Worm (Caenorhabditis elegans): ENCODE results near the gene H03A11.2.

Gene H03A11.2

ce11 chrX:15233684-15234083 is 3.2 kb upstream of the H03A11.2 start:
- TF ChIP-seq nhr-120 (GFP tag; IDR thresholded peaks at IDR 0.05) (no peak), unc-62 (GFP tag; optimal IDR thresholded peaks at IDR 0.05) (no peak), attf-3 (GFP tag; conservative IDR thresholded peaks at IDR 0.05) (no peak), lin-40 (tag; optimal IDR thresholded peaks at IDR 0.05) (no peak), Y67H2A.10 (GFP tag; conservative IDR thresholded peaks at IDR 0.05) (no peak), ztf-26 (tag; optimal IDR thresholded peaks at IDR 0.05) (no peak), madf-6 (GFP tag; IDR thresholded peaks at IDR 0.05) (no peak)

ce11 chrX:15231800-15232199 is 1.4 kb upstream of the H03A11.2 start:
- no peak for TF ChIP-seq C17E4.6 (GFP tag; IDR thresholded peaks at IDR 0.05)
- no peak for TF ChIP-seq hsf-1 (GFP tag; IDR thresholded peaks at IDR 0.05)
- TF ChIP-seq hrde-1 (tag; optimal IDR thresholded peaks at IDR 0.05; ENCODE audit: borderline replicate concordance), result no peak
- TF ChIP-seq egrh-3 (GFP tag; IDR thresholded peaks at IDR 0.05), result no peak
- TF ChIP-seq snpc-1.1 (tag; optimal IDR thresholded peaks at IDR 0.05; ENCODE audit: insufficient read depth), result no peak
- TF ChIP-seq attf-6 (GFP tag; IDR thresholded peaks at IDR 0.05), result no peak
- no peak for TF ChIP-seq F39B2.1 (GFP tag; IDR thresholded peaks at IDR 0.05)

ce11 chrX:15229174-15229573 is 1.3 kb downstream of the H03A11.2 start:
- no peak for TF ChIP-seq hsf-1 (GFP tag; IDR thresholded peaks at IDR 0.05)
- peak; percentile 68 for TF ChIP-seq nhr-80 (tag; optimal IDR thresholded peaks at IDR 0.05)

ce11 chrX:15225180-15225724 is 5.2 kb downstream of the H03A11.2 start:
- TF ChIP-seq sea-2 (GFP tag; IDR thresholded peaks at IDR 0.05), result no peak
- no peak for TF ChIP-seq pha-4 (tag; optimal IDR thresholded peaks at IDR 0.05)
- no peak for TF ChIP-seq nfya-2 (GFP tag; IDR thresholded peaks at IDR 0.05)
- no peak for TF ChIP-seq F55B11.4 (tag; optimal IDR thresholded peaks at IDR 0.05; ENCODE audit: borderline replicate concordance, insufficient read depth)
- no peak for TF ChIP-seq mcd-1 (GFP tag; IDR thresholded peaks at IDR 0.05)
- TF ChIP-seq F22D6.2 (tag; optimal IDR thresholded peaks at IDR 0.05), result no peak
- no peak for TF ChIP-seq attf-3 (GFP tag; conservative IDR thresholded peaks at IDR 0.05)
- no peak for TF ChIP-seq sptf-2 (GFP tag; optimal IDR thresholded peaks at IDR 0.05)
- no peak for TF ChIP-seq hlh-12 (tag; optimal IDR thresholded peaks at IDR 0.05)
- no peak for TF ChIP-seq ccch-3 (GFP tag; optimal IDR thresholded peaks at IDR 0.05)
- no peak for TF ChIP-seq ztf-25 (GFP tag; IDR thresholded peaks at IDR 0.05)
- no peak for TF ChIP-seq fkh-3 (tag; optimal IDR thresholded peaks at IDR 0.05)
- no peak for TF ChIP-seq nhr-120 (GFP tag; IDR thresholded peaks at IDR 0.05)
- no peak for TF ChIP-seq lsy-27 (tag; optimal IDR thresholded peaks at IDR 0.05; ENCODE audit: borderline replicate concordance, insufficient read depth)
- no peak for TF ChIP-seq ceh-58 (GFP tag; IDR thresholded peaks at IDR 0.05)
- no peak for TF ChIP-seq T26A5.8 (tag; optimal IDR thresholded peaks at IDR 0.05)
- no peak for TF ChIP-seq Y67H2A.10 (GFP tag; conservative IDR thresholded peaks at IDR 0.05)
- no peak for TF ChIP-seq K12H6.12 (tag; optimal IDR thresholded peaks at IDR 0.05)
- TF ChIP-seq chd-7 (tag; optimal IDR thresholded peaks at IDR 0.05), result no peak
- TF ChIP-seq Y95B8A.8 (GFP tag; IDR thresholded peaks at IDR 0.05), result no peak

ce11 chrX:15224128-15224527 is 6.3 kb downstream of the H03A11.2 start:
- no peak for TF ChIP-seq mes-4 (tag; optimal IDR thresholded peaks at IDR 0.05)
- TF ChIP-seq sea-2 (GFP tag; IDR thresholded peaks at IDR 0.05), result no peak
- TF ChIP-seq F52B5.7 (tag; optimal IDR thresholded peaks at IDR 0.05), result no peak
- no peak for TF ChIP-seq cebp-1 (GFP tag; IDR thresholded peaks at IDR 0.05)
- no peak for TF ChIP-seq cebp-1 (tag; optimal IDR thresholded peaks at IDR 0.05)
- TF ChIP-seq ztf-22 (GFP tag; optimal IDR thresholded peaks at IDR 0.05), result no peak
- TF ChIP-seq efl-1 (GFP tag; optimal IDR thresholded peaks at IDR 0.05), result no peak

Data from whole organism, young adult.